Fruit fly (Drosophila melanogaster) whole organism, embryonic: ENCODE data around the gene ss.

ENCODE experiments used
- Aef1 ChIP-seq: fragments of 200-800 bp; sonication (Bioruptor generic); IDR thresholded peaks from 3 replicates; pipeline ENCODE4 v1.3.6; 2022; ENCODE audit warnings: missing biosample characterization, missing genetic modification characterization
- Antp ChIP-seq: fragments of 200-800 bp; sonication (Bioruptor generic); optimal IDR thresholded peaks from 3 replicates; lab custom pipeline; 2016; ENCODE audit warnings: missing biosample characterization, missing genetic modification characterization
- Bgb ChIP-seq: fragments of 200-800 bp; sonication (Bioruptor generic); IDR thresholded peaks from 2 replicates; pipeline ENCODE4 v1.3.6; 2022; ENCODE audit warnings: missing biosample characterization, missing genetic modification characterization; ENCODE audit not compliant: partially characterized antibody
- CG12071 ChIP-seq: fragments of 200-800 bp; sonication (Bioruptor generic); optimal IDR thresholded peaks from 3 replicates; lab custom pipeline; 2018; ENCODE audit warnings: missing biosample characterization, mild to moderate bottlenecking, missing genetic modification characterization
- CG12155 ChIP-seq: fragments of 200-800 bp; sonication (Bioruptor generic); optimal IDR thresholded peaks from 3 replicates; lab custom pipeline; 2016; ENCODE audit warnings: missing biosample characterization, missing genetic modification characterization
- CG12219 ChIP-seq: fragments of 200-800 bp; sonication (Bioruptor generic); optimal IDR thresholded peaks from 3 replicates; lab custom pipeline; 2018; ENCODE audit warnings: missing biosample characterization, mild to moderate bottlenecking, missing genetic modification characterization
- CG12391 ChIP-seq: fragments of 200-800 bp; sonication (Bioruptor generic); optimal IDR thresholded peaks from 3 replicates; lab custom pipeline; 2018; ENCODE audit warnings: missing biosample characterization, mild to moderate bottlenecking, missing genetic modification characterization, moderate library complexity
- CG13287 ChIP-seq: fragments of 200-800 bp; sonication (Bioruptor generic); IDR thresholded peaks from 2 replicates; pipeline ENCODE4 v1.3.6; 2022; ENCODE audit warnings: missing biosample characterization, missing genetic modification characterization; ENCODE audit not compliant: partially characterized antibody
- CG14441 ChIP-seq: fragments of 200-800 bp; sonication (Bioruptor generic); IDR thresholded peaks from 2 replicates; pipeline ENCODE4 v1.3.6; 2022; ENCODE audit warnings: missing biosample characterization, missing genetic modification characterization
- CG15479 ChIP-seq: fragments of 200-800 bp; sonication (Bioruptor generic); optimal IDR thresholded peaks from 3 replicates; lab custom pipeline; 2019; ENCODE audit warnings: missing biosample characterization, mild to moderate bottlenecking, missing genetic modification characterization, moderate library complexity
- CG15514 ChIP-seq: fragments of 200-800 bp; sonication (Bioruptor generic); optimal IDR thresholded peaks from 3 replicates; lab custom pipeline; 2017; ENCODE audit warnings: missing biosample characterization, missing genetic modification characterization, mild to moderate bottlenecking, moderate library complexity, missing genetic modification reagents
- CG17568 ChIP-seq: fragments of 200-800 bp; sonication (Bioruptor generic); optimal IDR thresholded peaks from 2 replicates; lab custom pipeline; 2018; ENCODE audit warnings: missing biosample characterization, mild to moderate bottlenecking, missing genetic modification characterization, moderate library complexity
- CG2199 ChIP-seq: fragments of 200-800 bp; sonication (Bioruptor generic); IDR thresholded peaks from 3 replicates; pipeline ENCODE4 v1.3.6; 2022; ENCODE audit warnings: missing biosample characterization, missing genetic modification characterization
- CG31365 ChIP-seq: fragments of 200-800 bp; sonication (Bioruptor generic); optimal IDR thresholded peaks from 2 replicates; lab custom pipeline; 2018; ENCODE audit warnings: missing biosample characterization, mild to moderate bottlenecking, missing genetic modification characterization
- CG3407 ChIP-seq: fragments of 200-800 bp; sonication (Bioruptor generic); optimal IDR thresholded peaks from 2 replicates; lab custom pipeline; 2018; ENCODE audit warnings: missing biosample characterization, mild to moderate bottlenecking, missing genetic modification characterization
- CG34376 ChIP-seq: fragments of 200-800 bp; sonication (Bioruptor generic); optimal IDR thresholded peaks from 2 replicates; lab custom pipeline; 2018; ENCODE audit warnings: missing biosample characterization, mild to moderate bottlenecking, missing genetic modification characterization
- CG4730 ChIP-seq: fragments of 200-800 bp; sonication (Bioruptor generic); IDR thresholded peaks from 2 replicates; pipeline ENCODE4 v1.3.6; 2022; ENCODE audit warnings: missing biosample characterization, missing genetic modification characterization
- CG5953 ChIP-seq: fragments of 200-800 bp; sonication (Bioruptor generic); IDR thresholded peaks from 2 replicates; pipeline ENCODE4 v1.3.6; 2022; ENCODE audit warnings: missing biosample characterization, missing genetic modification characterization
- CG6654 ChIP-seq: fragments of 200-800 bp; sonication (Bioruptor generic); optimal IDR thresholded peaks from 2 replicates; lab custom pipeline; 2017; ENCODE audit warnings: missing biosample characterization, mild to moderate bottlenecking, missing genetic modification characterization
- CG6683 ChIP-seq: fragments of 200-800 bp; sonication (Bioruptor generic); optimal IDR thresholded peaks from 2 replicates; lab custom pipeline; 2017; ENCODE audit warnings: missing biosample characterization, mild to moderate bottlenecking, missing genetic modification characterization, missing genetic modification reagents
- CG7839 ChIP-seq: fragments of 200-800 bp; sonication (Bioruptor generic); optimal IDR thresholded peaks from 3 replicates; lab custom pipeline; 2018; ENCODE audit warnings: missing biosample characterization, mild to moderate bottlenecking, missing genetic modification characterization, moderate library complexity
- Dbx ChIP-seq: fragments of 200-800 bp; sonication (Bioruptor generic); IDR thresholded peaks from 3 replicates; pipeline ENCODE4 v1.3.6; 2022; ENCODE audit warnings: missing biosample characterization, missing genetic modification characterization
- Dip3 ChIP-seq: fragments of 200-800 bp; sonication (Bioruptor generic); optimal IDR thresholded peaks from 3 replicates; lab custom pipeline; 2016; ENCODE audit warnings: missing biosample characterization, missing genetic modification characterization
- Hand ChIP-seq: fragments of 200-800 bp; sonication (Bioruptor generic); optimal IDR thresholded peaks from 2 replicates; lab custom pipeline; 2017; ENCODE audit warnings: mild to moderate bottlenecking, missing biosample characterization, missing genetic modification reagents, missing genetic modification characterization
- HmgZ ChIP-seq: fragments of 200-800 bp; sonication (Bioruptor generic); optimal IDR thresholded peaks from 2 replicates; lab custom pipeline; 2018; ENCODE audit warnings: missing biosample characterization, mild to moderate bottlenecking, missing genetic modification characterization
- Lim3 ChIP-seq: fragments of 200-800 bp; sonication (Bioruptor generic); IDR thresholded peaks from 2 replicates; pipeline ENCODE4 v1.3.6; 2022; ENCODE audit warnings: missing biosample characterization, missing genetic modification characterization
- MBD-R2 ChIP-seq: fragments of 200-800 bp; sonication (Bioruptor generic); IDR thresholded peaks from 2 replicates; pipeline ENCODE4 v1.3.6; 2022; ENCODE audit warnings: missing biosample characterization, missing genetic modification characterization
- MTF-1 ChIP-seq: fragments of 200-800 bp; sonication (Bioruptor generic); optimal IDR thresholded peaks from 2 replicates; lab custom pipeline; 2018; ENCODE audit warnings: missing biosample characterization, mild to moderate bottlenecking, missing genetic modification characterization, borderline replicate concordance
- Mad ChIP-seq: fragments of 200-800 bp; sonication (Bioruptor generic); optimal IDR thresholded peaks from 2 replicates; lab custom pipeline; 2016; ENCODE audit warnings: missing biosample characterization, missing genetic modification characterization
- Rfx ChIP-seq: fragments of 200-800 bp; sonication (Bioruptor generic); IDR thresholded peaks from 2 replicates; pipeline ENCODE4 v1.3.6; 2022; ENCODE audit warnings: missing biosample characterization, missing genetic modification characterization
- Sin3A ChIP-seq: fragments of >200 bp; optimal IDR thresholded peaks from 2 replicates; lab custom pipeline; 2018
- Vsx1 ChIP-seq: fragments of 200-800 bp; sonication (Bioruptor generic); optimal IDR thresholded peaks from 2 replicates; lab custom pipeline; 2017; ENCODE audit warnings: missing biosample characterization, mild to moderate bottlenecking, missing genetic modification characterization, missing genetic modification reagents
- caup ChIP-seq: fragments of 200-800 bp; sonication (Bioruptor generic); optimal IDR thresholded peaks from 3 replicates; lab custom pipeline; 2017; ENCODE audit warnings: missing biosample characterization, mild to moderate bottlenecking, missing genetic modification characterization, moderate library complexity; ENCODE audit not compliant: severe bottlenecking
- cg ChIP-seq: fragments of 200-800 bp; sonication (Bioruptor generic); optimal IDR thresholded peaks from 3 replicates; lab custom pipeline; 2019; ENCODE audit warnings: missing biosample characterization, mild to moderate bottlenecking, missing genetic modification characterization, moderate library complexity
- chif ChIP-seq, 2 experiments: fragments of 200-800 bp; sonication (Bioruptor generic); optimal IDR thresholded peaks; 3 replicates each; lab custom pipeline; 2016; ENCODE audit warnings: missing biosample characterization in 2 of 2, missing genetic modification characterization in 2 of 2
- chinmo ChIP-seq: fragments of 200-800 bp; sonication (Bioruptor generic); IDR thresholded peaks from 4 replicates; pipeline ENCODE4 v1.3.6; 2022; ENCODE audit warnings: missing biosample characterization, missing genetic modification characterization; ENCODE audit not compliant: partially characterized antibody
- ci ChIP-seq: fragments of 200-800 bp; sonication (Bioruptor generic); IDR thresholded peaks from 3 replicates; pipeline ENCODE4 v1.3.6; 2022; ENCODE audit warnings: missing biosample characterization, missing genetic modification characterization
- crol ChIP-seq: fragments of 200-800 bp; sonication (Bioruptor generic); IDR thresholded peaks from 2 replicates; pipeline ENCODE4 v1.3.6; 2022; ENCODE audit warnings: missing biosample characterization, missing genetic modification characterization
- cwo ChIP-seq: fragments of 200-800 bp; sonication (Bioruptor generic); optimal IDR thresholded peaks from 3 replicates; lab custom pipeline; 2017; ENCODE audit warnings: missing biosample characterization, missing genetic modification characterization, mild to moderate bottlenecking, moderate library complexity, missing genetic modification reagents
- dm ChIP-seq: fragments of 200-800 bp; sonication (Bioruptor generic); optimal IDR thresholded peaks from 3 replicates; lab custom pipeline; 2016; ENCODE audit warnings: missing biosample characterization, missing genetic modification characterization
- emc ChIP-seq: fragments of 200-800 bp; sonication (Bioruptor generic); optimal IDR thresholded peaks from 2 replicates; lab custom pipeline; 2016; ENCODE audit warnings: missing biosample characterization, missing genetic modification characterization
- gem ChIP-seq: fragments of 200-800 bp; sonication (Bioruptor generic); optimal IDR thresholded peaks from 2 replicates; lab custom pipeline; 2019; ENCODE audit warnings: missing biosample characterization, mild to moderate bottlenecking, missing genetic modification characterization, moderate library complexity
- gro ChIP-seq: fragments of 200-800 bp; sonication (Bioruptor generic); optimal IDR thresholded peaks from 2 replicates; lab custom pipeline; 2016; ENCODE audit warnings: missing biosample characterization, missing genetic modification characterization
- hkb ChIP-seq, 2 experiments: fragments of 200-800 bp in 1 of 2; fragments of >200 bp in 1 of 2; sonication (Bioruptor generic) in 1 of 2; IDR thresholded peaks in 1 of 2; optimal IDR thresholded peaks in 1 of 2; 2 replicates each; pipeline versions ENCODE4 v1.3.6 to Lab custom; 2017 to 2022; ENCODE audit warnings: missing biosample characterization in 1 of 2, missing genetic modification characterization in 1 of 2
- inv ChIP-seq: fragments of 200-800 bp; sonication (Bioruptor generic); IDR thresholded peaks from 2 replicates; pipeline ENCODE4 v1.3.6; 2022; ENCODE audit warnings: missing biosample characterization, missing genetic modification characterization; ENCODE audit not compliant: partially characterized antibody
- luna ChIP-seq: fragments of 200-800 bp; sonication (Bioruptor generic); optimal IDR thresholded peaks from 2 replicates; lab custom pipeline; 2016; ENCODE audit warnings: missing biosample characterization, missing genetic modification characterization
- pros ChIP-seq: fragments of 200-800 bp; sonication (Bioruptor generic); optimal IDR thresholded peaks from 3 replicates; lab custom pipeline; 2019; ENCODE audit warnings: missing biosample characterization, mild to moderate bottlenecking, missing genetic modification characterization, moderate library complexity
- salm ChIP-seq: fragments of 200-800 bp; sonication (Bioruptor generic); optimal IDR thresholded peaks from 2 replicates; lab custom pipeline; 2018; ENCODE audit warnings: missing biosample characterization, mild to moderate bottlenecking, missing genetic modification characterization
- sisA ChIP-seq: fragments of 200-800 bp; sonication (Bioruptor generic); IDR thresholded peaks from 2 replicates; pipeline ENCODE4 v1.3.6; 2022; ENCODE audit warnings: missing biosample characterization, missing genetic modification characterization
- sr ChIP-seq: fragments of 200-800 bp; sonication (Bioruptor generic); IDR thresholded peaks from 3 replicates; pipeline ENCODE4 v1.3.6; 2022; ENCODE audit warnings: missing biosample characterization, missing genetic modification characterization

ss gene

DNA sequence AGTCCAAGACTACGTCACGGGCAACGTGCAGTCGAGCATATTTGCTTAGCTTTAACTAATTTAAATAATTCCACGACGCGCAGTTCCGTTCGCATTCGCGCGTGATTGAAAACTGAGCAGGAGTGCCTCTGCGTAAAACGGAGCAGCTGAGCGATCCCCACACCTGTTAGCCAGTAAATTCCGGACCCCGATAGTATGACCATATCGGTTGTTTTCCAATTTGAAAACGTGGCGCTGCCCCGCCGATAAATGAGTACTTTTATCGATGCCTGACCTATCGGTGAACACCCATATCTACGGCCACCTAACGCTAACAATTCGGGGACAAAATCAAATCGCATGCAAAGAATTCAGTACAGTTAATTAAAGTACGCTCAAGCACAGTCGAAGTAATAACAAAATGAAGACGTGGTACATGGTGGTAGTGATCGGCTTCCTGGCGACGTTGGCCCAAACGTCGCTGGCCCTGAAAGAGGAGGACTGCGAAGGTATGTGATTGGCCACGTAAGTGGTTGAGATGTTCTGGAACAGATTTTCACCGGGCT is 54.3 kb downstream of the ss start, which contains the start of the genes CG14879 and Manf (continued):
- TF ChIP-seq CG15479 (GFP tag; lab: Kevin White, UChicago) (no peak), Rfx (GFP tag; lab: Robert Waterston, UW) (no peak; the same call in 1 of the 2 replicates), CG31365 (tag; lab: Kevin White, UChicago) (no peak), CG14441 (GFP tag; lab: Robert Waterston, UW) (no peak), caup (GFP tag; lab: Kevin White, UChicago) (no peak), CG13287 (GFP tag; lab: Robert Waterston, UW) (peak; percentile 77), Aef1 (no peak), CG12391 (peak; percentile 16), luna (no peak), CG5953 (0 out of 2 replicates have a peak, but pooled peaks have one; percentile 16), Lim3 (GFP tag; lab: Robert Waterston, UW) (no peak), gem (tag; lab: Kevin White, UChicago) (peak; percentile 85), Mad (GFP tag; lab: Kevin White, UChicago) (no peak), gro (GFP tag; lab: Kevin White, UChicago) (no peak), emc (GFP tag; lab: Kevin White, UChicago) (no peak), Hand (no peak), Bgb (GFP tag; lab: Robert Waterston, UW) (peak; percentile 62), dm (peak; percentile 35), CG3407 (GFP tag; lab: Kevin White, UChicago) (no peak), CG4730 (GFP tag; lab: Robert Waterston, UW) (no peak), CG12219 (no peak), CG12155 (GFP tag; lab: Kevin White, UChicago) (no peak), chif (GFP tag; optimal IDR thresholded peaks at IDR 0.05; lab: Kevin White, UChicago) (no peak), CG7839 (tag; lab: Kevin White, UChicago) (no peak), CG12071 (GFP tag; lab: Kevin White, UChicago) (no peak), sr (GFP tag; lab: Robert Waterston, UW) (no peak), CG15514 (peak; percentile 77), Antp (GFP tag; lab: Kevin White, UChicago) (no peak), inv (no peak), CG6683 (GFP tag; lab: Kevin White, UChicago) (no peak), CG6654 (GFP tag; lab: Kevin White, UChicago) (no peak), Dip3 (no peak), hkb (optimal IDR thresholded peaks at IDR 0.05; lab: Kevin White, UChicago) (no peak), hkb (GFP tag; IDR thresholded peaks at IDR 0.05; lab: Robert Waterston, UW) (no peak), Dbx (GFP tag; lab: Robert Waterston, UW) (no peak), MTF-1 (GFP tag; lab: Kevin White, UChicago) (no peak), MBD-R2 (GFP tag; lab: Robert Waterston, UW) (peak; percentile 51), Vsx1 (GFP tag; lab: Kevin White, UChicago) (no peak), chinmo (GFP tag; lab: Robert Waterston, UW) (peak; percentile 67; the same call in 2 of the 4 replicates), cg (GFP tag; lab: Kevin White, UChicago) (no peak), salm (tag; lab: Kevin White, UChicago) (no peak), sisA (GFP tag; lab: Robert Waterston, UW) (no peak), cwo (GFP tag; lab: Kevin White, UChicago) (peak; percentile 31), CG2199 (GFP tag; lab: Robert Waterston, UW) (no peak), HmgZ (tag; lab: Kevin White, UChicago) (peak; percentile 52), CG17568 (GFP tag; lab: Kevin White, UChicago) (no peak), ci (peak; percentile 61; the same call in 1 of the 3 replicates), Sin3A (peak; percentile 1), CG34376 (no peak), pros (no peak), crol (GFP tag; lab: Robert Waterston, UW) (no peak)
